Worm (Caenorhabditis elegans) whole organism, L2 larva: Measurements from ENCODE around the gene F43G6.4.

Experiments used
- F13H6.1 ChIP-seq: sonication (generic microtip); optimal IDR thresholded peaks from 2 replicates; lab custom pipeline; 2016; ENCODE audit warnings: missing genetic modification characterization, missing compliant biosample characterization
- R02D3.7 ChIP-seq: fragments of 150-350 bp; optimal IDR thresholded peaks from 2 replicates; lab custom pipeline; 2014; ENCODE audit warnings: missing biosample characterization, missing genetic modification characterization
- aly-2 ChIP-seq: fragments of 150-350 bp; optimal IDR thresholded peaks from 2 replicates; lab custom pipeline; 2014; ENCODE audit warnings: missing biosample characterization, missing genetic modification characterization
- ama-1 ChIP-seq: fragments of 150-350 bp; optimal IDR thresholded peaks from 2 replicates; lab custom pipeline; 2018; ENCODE audit warnings: inconsistent platforms
- blmp-1 ChIP-seq: sonication (generic microtip); optimal IDR thresholded peaks from 2 replicates; lab custom pipeline; 2017; ENCODE audit warnings: missing genetic modification characterization, mild to moderate bottlenecking, missing compliant biosample characterization, antibody characterized with exemption, moderate library complexity; ENCODE audit not compliant: insufficient read depth
- ceh-16 ChIP-seq: fragments of 150-350 bp; optimal IDR thresholded peaks from 2 replicates; lab custom pipeline; 2014; ENCODE audit warnings: missing biosample characterization, missing genetic modification characterization
- ceh-82 ChIP-seq: fragments of 150-350 bp; optimal IDR thresholded peaks from 2 replicates; lab custom pipeline; 2014; ENCODE audit warnings: missing biosample characterization, missing genetic modification characterization
- crh-2 ChIP-seq: sonication (generic microtip); optimal IDR thresholded peaks from 2 replicates; lab custom pipeline; 2017; ENCODE audit warnings: missing biosample characterization, missing genetic modification characterization
- dmd-4 ChIP-seq: sonication (generic microtip); optimal IDR thresholded peaks from 2 replicates; lab custom pipeline; 2017; ENCODE audit warnings: missing biosample characterization, missing genetic modification characterization
- egl-27 ChIP-seq: sonication (generic microtip); optimal IDR thresholded peaks from 3 replicates; lab custom pipeline; 2017; ENCODE audit warnings: missing biosample characterization, missing genetic modification reagents, missing genetic modification characterization
- elt-3 ChIP-seq: sonication (generic microtip); optimal IDR thresholded peaks from 2 replicates; lab custom pipeline; 2017; ENCODE audit warnings: missing biosample characterization, missing genetic modification characterization
- fos-1 ChIP-seq: fragments of 150-350 bp; optimal IDR thresholded peaks from 2 replicates; lab custom pipeline; 2014; ENCODE audit warnings: missing biosample characterization, missing genetic modification characterization
- lin-11 ChIP-seq: fragments of 150-350 bp; sonication (generic microtip); optimal IDR thresholded peaks from 2 replicates; lab custom pipeline; 2014; ENCODE audit warnings: missing biosample characterization, missing genetic modification characterization, inconsistent platforms, mixed read lengths
- lin-13 ChIP-seq: fragments of 150-350 bp; optimal IDR thresholded peaks from 2 replicates; lab custom pipeline; 2014; ENCODE audit warnings: missing biosample characterization, missing genetic modification reagents, missing genetic modification characterization
- lsy-2 ChIP-seq, 2 experiments: fragments of 150-350 bp in 1 of 2; sonication (generic microtip) in 1 of 2; optimal IDR thresholded peaks; 2 replicates each; lab custom pipeline; 2014 to 2017; ENCODE audit warnings: missing biosample characterization in 2 of 2, missing genetic modification characterization in 2 of 2
- mab-5 ChIP-seq: fragments of 150-350 bp; optimal IDR thresholded peaks from 2 replicates; lab custom pipeline; 2014; ENCODE audit warnings: missing biosample characterization, missing genetic modification characterization
- mbf-1 ChIP-seq: sonication (generic microtip); optimal IDR thresholded peaks from 2 replicates; lab custom pipeline; 2017; ENCODE audit warnings: missing biosample characterization, missing genetic modification characterization
- mdl-1 ChIP-seq, 2 experiments: fragments of 150-350 bp in 1 of 2; sonication (generic microtip) in 1 of 2; optimal IDR thresholded peaks; 2 replicates each; lab custom pipeline; 2017; ENCODE audit warnings: missing biosample characterization in 2 of 2, missing genetic modification characterization in 2 of 2
- nhr-11 ChIP-seq: fragments of 150-350 bp; optimal IDR thresholded peaks from 2 replicates; lab custom pipeline; 2014; ENCODE audit warnings: missing biosample characterization, missing genetic modification characterization
- nhr-129 ChIP-seq: fragments of 150-350 bp; optimal IDR thresholded peaks from 2 replicates; lab custom pipeline; 2014; ENCODE audit warnings: missing biosample characterization, missing genetic modification characterization
- nhr-21 ChIP-seq: fragments of 150-350 bp; optimal IDR thresholded peaks from 2 replicates; lab custom pipeline; 2014; ENCODE audit warnings: missing biosample characterization, missing genetic modification characterization
- nhr-23 ChIP-seq: fragments of 150-350 bp; optimal IDR thresholded peaks from 2 replicates; lab custom pipeline; 2014; ENCODE audit warnings: missing biosample characterization, missing genetic modification reagents, missing genetic modification characterization
- nhr-237 ChIP-seq: fragments of 150-350 bp; optimal IDR thresholded peaks from 2 replicates; lab custom pipeline; 2014; ENCODE audit warnings: missing biosample characterization, missing genetic modification characterization
- nhr-25 ChIP-seq: fragments of 150-350 bp; sonication (generic microtip); optimal IDR thresholded peaks from 3 replicates; lab custom pipeline; 2014; ENCODE audit warnings: missing biosample characterization, missing genetic modification characterization
- nhr-6 ChIP-seq: fragments of 150-350 bp; optimal IDR thresholded peaks from 2 replicates; lab custom pipeline; 2014; ENCODE audit warnings: missing biosample characterization, missing genetic modification characterization
- nhr-77 ChIP-seq: fragments of 150-350 bp; optimal IDR thresholded peaks from 2 replicates; lab custom pipeline; 2014; ENCODE audit warnings: missing biosample characterization, missing genetic modification characterization
- skn-1 ChIP-seq: sonication (generic microtip); optimal IDR thresholded peaks from 2 replicates; lab custom pipeline; 2017; ENCODE audit warnings: missing biosample characterization, missing genetic modification characterization
- sma-3 ChIP-seq: sonication (generic microtip); optimal IDR thresholded peaks from 2 replicates; lab custom pipeline; 2016; ENCODE audit warnings: missing genetic modification reagents, missing genetic modification characterization, missing compliant biosample characterization
- sma-9 ChIP-seq, 2 experiments: fragments of 150-350 bp in 1 of 2; sonication (generic microtip) in 1 of 2; optimal IDR thresholded peaks; 2 replicates each; lab custom pipeline; 2014 to 2016; ENCODE audit warnings: missing genetic modification characterization in 2 of 2, mild to moderate bottlenecking in 1 of 2, missing biosample characterization in 1 of 2, missing compliant biosample characterization in 1 of 2, missing genetic modification reagents in 1 of 2, moderate library complexity in 1 of 2
- snpc-4 ChIP-seq: fragments of 150-350 bp; optimal IDR thresholded peaks from 2 replicates; lab custom pipeline; 2014; ENCODE audit warnings: missing biosample characterization, missing genetic modification characterization
- unc-39 ChIP-seq: fragments of 150-350 bp; optimal IDR thresholded peaks from 2 replicates; lab custom pipeline; 2014; ENCODE audit warnings: missing biosample characterization, missing genetic modification characterization
- unc-55 ChIP-seq: fragments of 150-350 bp; sonication (generic microtip); optimal IDR thresholded peaks from 3 replicates; lab custom pipeline; 2014; ENCODE audit warnings: missing biosample characterization, missing genetic modification reagents, missing genetic modification characterization
- unc-62 ChIP-seq: fragments of 150-350 bp; optimal IDR thresholded peaks from 2 replicates; lab custom pipeline; 2014; ENCODE audit warnings: missing biosample characterization, missing genetic modification reagents, missing genetic modification characterization
- zag-1 ChIP-seq: fragments of 150-350 bp; optimal IDR thresholded peaks from 2 replicates; lab custom pipeline; 2014; ENCODE audit warnings: missing biosample characterization, missing genetic modification characterization
- ztf-11 ChIP-seq: sonication (generic microtip); optimal IDR thresholded peaks from 2 replicates; lab custom pipeline; 2017; ENCODE audit warnings: missing biosample characterization, missing genetic modification characterization
- ztf-4 ChIP-seq: fragments of 150-350 bp; optimal IDR thresholded peaks from 2 replicates; lab custom pipeline; 2014; ENCODE audit warnings: missing biosample characterization, missing genetic modification characterization

F43G6.4 gene

ce11 chrII:11842317-11842716 is 51.8 kb downstream of the F43G6.4 start, which contains the start of gene T27D12.1:
T27D12.1 (plus strand) TSS chrII:11842617.
- TF ChIP-seq nhr-25 (peak; percentile 16), nhr-21 (tag; lab: Kevin White, UChicago) (no peak), blmp-1 (tag; lab: Kevin White, UChicago) (peak; percentile 3)

- TF ChIP-seq unc-39 (tag; lab: Kevin White, UChicago), result no peak
- TF ChIP-seq mbf-1 (tag; lab: Kevin White, UChicago), result no peak
- TF ChIP-seq unc-62 (GFP tag; lab: Kevin White, UChicago), result no peak
- no peak for TF ChIP-seq F13H6.1
- no peak for TF ChIP-seq mab-5 (tag; lab: Kevin White, UChicago)
- no peak for TF ChIP-seq sma-9 (GFP tag; optimal IDR thresholded peaks at IDR 0.05; lab: Kevin White, UChicago)
- no peak for TF ChIP-seq sma-9 (tag; optimal IDR thresholded peaks at IDR 0.05; lab: Kevin White, UChicago)
- no peak for TF ChIP-seq ztf-4 (tag; lab: Kevin White, UChicago)
- no peak for TF ChIP-seq fos-1 (tag; lab: Kevin White, UChicago)
- no peak for TF ChIP-seq ceh-16 (tag; lab: Kevin White, UChicago)
- no peak for TF ChIP-seq R02D3.7
- TF ChIP-seq ama-1, result no peak
- TF ChIP-seq ztf-11 (tag; lab: Kevin White, UChicago), result no peak
- no peak for TF ChIP-seq skn-1 (tag; lab: Kevin White, UChicago)
- TF ChIP-seq snpc-4 (tag; lab: Kevin White, UChicago), result no peak
- TF ChIP-seq mdl-1 (tag; optimal IDR thresholded peaks at IDR 0.05; lab: Kevin White, UChicago), result no peak
- TF ChIP-seq, all 48 proteins: peak for 0
These were observed 52.2 kb downstream of the F43G6.4 start for ce11 chrII:11842766-11843165.

ce11 chrII:11843441-11843840 is 52.9 kb downstream of the F43G6.4 start:
- TF ChIP-seq ztf-4 (tag; lab: Kevin White, UChicago), result no peak
- TF ChIP-seq egl-27 (tag; lab: Kevin White, UChicago), result no peak
- no peak for TF ChIP-seq nhr-237 (tag; lab: Kevin White, UChicago)
- TF ChIP-seq unc-39 (tag; lab: Kevin White, UChicago), result no peak
- no peak for TF ChIP-seq mbf-1 (tag; lab: Kevin White, UChicago)
- peak; percentile 74 for TF ChIP-seq sma-9 (GFP tag; optimal IDR thresholded peaks at IDR 0.05; lab: Kevin White, UChicago)
- no peak for TF ChIP-seq sma-9 (tag; optimal IDR thresholded peaks at IDR 0.05; lab: Kevin White, UChicago)
- no peak for TF ChIP-seq lsy-2 (tag; optimal IDR thresholded peaks at IDR 0.05; lab: Kevin White, UChicago)
- no peak for TF ChIP-seq lin-11 (tag; lab: Kevin White, UChicago)
- no peak for TF ChIP-seq snpc-4 (tag; lab: Kevin White, UChicago)
- no peak for TF ChIP-seq nhr-129 (tag; lab: Kevin White, UChicago)
- no peak for TF ChIP-seq dmd-4 (tag; lab: Kevin White, UChicago)
- no peak for TF ChIP-seq fos-1 (tag; lab: Kevin White, UChicago)
- TF ChIP-seq unc-55, result no peak
- TF ChIP-seq R02D3.7, result no peak
- TF ChIP-seq mdl-1 (tag; optimal IDR thresholded peaks at IDR 0.05; lab: Kevin White, UChicago), result no peak
- peak; percentile 45 for TF ChIP-seq ama-1
- TF ChIP-seq zag-1 (tag; lab: Kevin White, UChicago), result no peak
- TF ChIP-seq lin-13 (GFP tag; lab: Kevin White, UChicago), result no peak
- TF ChIP-seq elt-3 (tag; lab: Kevin White, UChicago), result no peak
- no peak for TF ChIP-seq mab-5 (tag; lab: Kevin White, UChicago)
- TF ChIP-seq nhr-11 (tag; lab: Kevin White, UChicago), result no peak
- peak; percentile 71 for TF ChIP-seq nhr-21 (tag; lab: Kevin White, UChicago)
- TF ChIP-seq sma-3 (GFP tag; lab: Kevin White, UChicago), result peak; percentile 35
- no peak for TF ChIP-seq aly-2 (tag; lab: Kevin White, UChicago)
- TF ChIP-seq, all 48 proteins: peak for 4

- TF ChIP-seq nhr-77 (tag; lab: Kevin White, UChicago) (no peak), snpc-4 (tag; lab: Kevin White, UChicago) (no peak), ama-1 (no peak), crh-2 (no peak), nhr-237 (tag; lab: Kevin White, UChicago) (no peak), skn-1 (tag; lab: Kevin White, UChicago) (no peak), nhr-23 (tag; lab: Kevin White, UChicago) (no peak), blmp-1 (tag; lab: Kevin White, UChicago) (no peak), ceh-82 (tag; lab: Kevin White, UChicago) (no peak), aly-2 (tag; lab: Kevin White, UChicago) (no peak), nhr-6 (no peak)
These were observed 53.5 kb downstream of the F43G6.4 start for ce11 chrII:11844072-11844471.
